Worm (Caenorhabditis elegans) whole organism, young adult: Measurements from ENCODE around the gene nrf-6.

Experiments
- B0261.1 ChIP-seq: sonication (generic microtip); optimal IDR thresholded peaks from 2 replicates; lab custom pipeline; 2016; ENCODE audit warnings: mild to moderate bottlenecking, missing genetic modification characterization, moderate library complexity, missing compliant biosample characterization
- F39B2.1 ChIP-seq: fragments of 200-800 bp; sonication (Bioruptor generic); IDR thresholded peaks from 2 replicates; pipeline ENCODE4 v1.3.6; 2022; ENCODE audit warnings: missing genetic modification reagents, missing genetic modification characterization, missing compliant biosample characterization
- Y53G8AR.9 ChIP-seq: fragments of 200-800 bp; sonication (Bioruptor generic); conservative IDR thresholded peaks from 2 replicates; pipeline ENCODE4 v1.3.6; 2022; ENCODE audit warnings: missing genetic modification reagents, missing genetic modification characterization, missing compliant biosample characterization
- akir-1 ChIP-seq: fragments of 200-800 bp; sonication (Bioruptor generic); optimal IDR thresholded peaks from 2 replicates; lab custom pipeline; 2018; ENCODE audit warnings: mild to moderate bottlenecking, missing genetic modification characterization, moderate library complexity, missing compliant biosample characterization
- cebp-1 ChIP-seq, 2 experiments: fragments of 200-800 bp in 1 of 2; sonication (Bioruptor generic) in 1 of 2; sonication (generic microtip) in 1 of 2; IDR thresholded peaks in 1 of 2; optimal IDR thresholded peaks in 1 of 2; 2 replicates each; pipeline versions ENCODE4 v1.3.6 to Lab custom; 2017 to 2022; ENCODE audit warnings: missing compliant biosample characterization in 2 of 2, missing genetic modification characterization in 2 of 2, mild to moderate bottlenecking in 1 of 2, missing genetic modification reagents in 1 of 2, moderate library complexity in 1 of 2
- dpl-1 ChIP-seq: fragments of 150-350 bp; optimal IDR thresholded peaks from 2 replicates; lab custom pipeline; 2014; ENCODE audit warnings: missing biosample characterization, missing genetic modification reagents, missing genetic modification characterization
- gei-17 ChIP-seq: fragments of 200-800 bp; sonication (Bioruptor generic); optimal IDR thresholded peaks from 2 replicates; lab custom pipeline; 2018; ENCODE audit warnings: mild to moderate bottlenecking, missing genetic modification characterization, missing compliant biosample characterization
- lin-40 ChIP-seq: sonication (generic microtip); optimal IDR thresholded peaks from 2 replicates; lab custom pipeline; 2016; ENCODE audit warnings: missing genetic modification characterization, mild to moderate bottlenecking, missing compliant biosample characterization, missing genotype, missing genetic modification reagents
- pbrm-1 ChIP-seq: fragments of 200-800 bp; sonication (Bioruptor generic); IDR thresholded peaks from 2 replicates; pipeline ENCODE4 v1.3.6; 2022; ENCODE audit warnings: missing genetic modification reagents, missing genetic modification characterization, missing compliant biosample characterization
- unc-62 ChIP-seq: fragments of 150-350 bp; optimal IDR thresholded peaks from 2 replicates; lab custom pipeline; 2014; ENCODE audit warnings: missing biosample characterization, missing genetic modification reagents, missing genetic modification characterization

ce11 chrII:8016167-8016566 is 16.3 kb downstream of the nrf-6 start:
- TF ChIP-seq pbrm-1 = peak; percentile 46; the same call in 1 of the 2 replicates
- TF ChIP-seq dpl-1 (GFP tag; lab: Kevin White, UChicago) = no peak
- TF ChIP-seq akir-1 (GFP tag; lab: Kevin White, UChicago) = no peak
- TF ChIP-seq Y53G8AR.9 (GFP tag; lab: Robert Waterston, UW) = peak; percentile 43; the same call in 1 of the 2 replicates
- TF ChIP-seq cebp-1 (GFP tag; IDR thresholded peaks at IDR 0.05; lab: Robert Waterston, UW) = no peak
- TF ChIP-seq cebp-1 (tag; optimal IDR thresholded peaks at IDR 0.05; lab: Kevin White, UChicago) = peak; percentile 53
- no peak for TF ChIP-seq gei-17 (GFP tag; lab: Kevin White, UChicago)
- TF ChIP-seq unc-62 (GFP tag; lab: Kevin White, UChicago) = peak; percentile 60
- TF ChIP-seq lin-40 = no peak
- TF ChIP-seq B0261.1 (tag; lab: Kevin White, UChicago) = no peak
- no peak for TF ChIP-seq F39B2.1 (GFP tag; lab: Robert Waterston, UW)
